Worm (Caenorhabditis elegans) whole organism, L1 larva: ENCODE measurements around the gene T08G5.3.
"Not testable (repeated sequence)": the region's sequence is repeated elsewhere in the genome, so short reads cannot be mapped to it uniquely, and the experiment has no call there.

ENCODE experiments used
- Y116A8C.19 ChIP-seq: sonication (generic microtip); optimal IDR thresholded peaks from 2 replicates; lab custom pipeline; 2016; ENCODE audit warnings: missing compliant biosample characterization, missing genetic modification characterization, borderline replicate concordance
- ceh-82 ChIP-seq, 3 experiments: fragments of 150-350 bp in 1 of 3; sonication (generic microtip) in 2 of 3; optimal IDR thresholded peaks; 2 replicates each; lab custom pipeline; 2014 to 2017; ENCODE audit warnings: missing biosample characterization in 3 of 3, missing genetic modification characterization in 3 of 3
- grh-1 ChIP-seq: fragments of 200-800 bp; sonication (Bioruptor generic); IDR thresholded peaks from 2 replicates; pipeline ENCODE4 v1.3.6; 2022; ENCODE audit warnings: missing genetic modification reagents, missing genetic modification characterization, missing compliant biosample characterization
- mep-1 ChIP-seq: fragments of 150-350 bp; optimal IDR thresholded peaks from 2 replicates; lab custom pipeline; 2014; ENCODE audit warnings: missing biosample characterization, missing genetic modification characterization
- nhr-11 ChIP-seq: fragments of 150-350 bp; optimal IDR thresholded peaks from 2 replicates; lab custom pipeline; 2014; ENCODE audit warnings: missing biosample characterization, missing genetic modification characterization
- nhr-19 ChIP-seq: fragments of 200-800 bp; sonication (Bioruptor generic); conservative IDR thresholded peaks from 2 replicates; pipeline ENCODE4 v1.3.6; 2022; ENCODE audit warnings: missing genetic modification characterization, missing compliant biosample characterization
- nhr-76 ChIP-seq: sonication (generic microtip); optimal IDR thresholded peaks from 2 replicates; lab custom pipeline; 2017; ENCODE audit warnings: missing biosample characterization, missing genetic modification characterization
- snpc-4 ChIP-seq: fragments of 150-350 bp; optimal IDR thresholded peaks from 2 replicates; lab custom pipeline; 2014; ENCODE audit warnings: missing biosample characterization, missing genetic modification characterization

DNA sequence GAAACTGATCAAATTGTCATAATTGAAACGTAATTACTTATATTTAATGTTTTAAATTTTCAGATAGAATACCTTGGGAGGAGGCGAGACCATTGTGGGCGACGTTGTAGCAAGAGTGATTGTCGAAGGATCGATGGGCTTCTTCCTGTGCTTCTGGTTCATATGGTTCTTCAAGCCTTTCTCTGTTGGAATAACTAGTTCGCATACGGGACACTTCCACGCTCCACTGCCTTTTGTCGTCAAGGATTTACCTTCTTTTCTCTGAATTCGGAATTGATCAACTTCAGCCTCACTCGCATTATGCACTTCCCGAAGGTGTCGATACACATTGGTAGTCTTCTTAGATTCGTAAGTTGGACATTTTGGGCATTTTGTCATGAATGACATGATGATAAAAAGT, 22.0 kb upstream of the T08G5.3 start, which contains the start of gene F58D12.1:
- not testable (repeated sequence) for TF ChIP-seq grh-1 (GFP tag; lab: Robert Waterston, UW); nhr-11 (tag; lab: Kevin White, UChicago); ceh-82 (tag; optimal IDR thresholded peaks at IDR 0.05; lab: Kevin White, UChicago); Y116A8C.19 (tag; lab: Kevin White, UChicago); nhr-19 (GFP tag; lab: Robert Waterston, UW); mep-1 (tag; lab: Kevin White, UChicago); snpc-4 (tag; lab: Kevin White, UChicago); nhr-76
